Worm (Caenorhabditis elegans) whole organism, young adult: ENCODE measurements around the gene R144.11.

Source experiments
- B0035.1 ChIP-seq: sonication (generic microtip); optimal IDR thresholded peaks from 2 replicates; lab custom pipeline; 2016; ENCODE audit warnings: missing genetic modification characterization, mild to moderate bottlenecking, missing compliant biosample characterization, missing genotype, missing genetic modification reagents
- B0261.1 ChIP-seq: sonication (generic microtip); optimal IDR thresholded peaks from 2 replicates; lab custom pipeline; 2016; ENCODE audit warnings: mild to moderate bottlenecking, missing genetic modification characterization, moderate library complexity, missing compliant biosample characterization
- F23B12.7 ChIP-seq: sonication (generic microtip); optimal IDR thresholded peaks from 2 replicates; lab custom pipeline; 2017; ENCODE audit warnings: missing genetic modification characterization, mild to moderate bottlenecking, missing compliant biosample characterization, antibody characterized with exemption, moderate library complexity; ENCODE audit not compliant: insufficient read depth
- F39B2.1 ChIP-seq: fragments of 200-800 bp; sonication (Bioruptor generic); IDR thresholded peaks from 2 replicates; pipeline ENCODE4 v1.3.6; 2022; ENCODE audit warnings: missing genetic modification reagents, missing genetic modification characterization, missing compliant biosample characterization
- F49E8.2 ChIP-seq: sonication (generic microtip); optimal IDR thresholded peaks from 3 replicates; lab custom pipeline; 2017; ENCODE audit warnings: missing genetic modification characterization, mild to moderate bottlenecking, missing compliant biosample characterization, antibody characterized with exemption, moderate library complexity; ENCODE audit not compliant: insufficient read depth
- F52B5.7 ChIP-seq: sonication (generic microtip); optimal IDR thresholded peaks from 2 replicates; lab custom pipeline; 2016; ENCODE audit warnings: mild to moderate bottlenecking, missing genetic modification characterization, missing compliant biosample characterization
- Y53G8AR.9 ChIP-seq: fragments of 200-800 bp; sonication (Bioruptor generic); conservative IDR thresholded peaks from 2 replicates; pipeline ENCODE4 v1.3.6; 2022; ENCODE audit warnings: missing genetic modification reagents, missing genetic modification characterization, missing compliant biosample characterization
- Y56A3A.18 ChIP-seq: fragments of 200-800 bp; sonication (Bioruptor generic); IDR thresholded peaks from 2 replicates; pipeline ENCODE4 v1.3.6; 2022; ENCODE audit warnings: missing genetic modification reagents, missing genetic modification characterization, missing compliant biosample characterization
- Y67H2A.10 ChIP-seq: fragments of 200-800 bp; sonication (Bioruptor generic); conservative IDR thresholded peaks from 2 replicates; pipeline ENCODE4 v1.3.6; 2022; ENCODE audit warnings: missing genetic modification reagents, missing genetic modification characterization, missing compliant biosample characterization
- Y79H2A.3 ChIP-seq: fragments of 200-800 bp; sonication (Bioruptor generic); conservative IDR thresholded peaks from 2 replicates; pipeline ENCODE4 v1.3.6; 2022; ENCODE audit warnings: missing genetic modification reagents, missing genetic modification characterization, missing compliant biosample characterization
- ZK185.1 ChIP-seq: sonication (generic microtip); optimal IDR thresholded peaks from 2 replicates; lab custom pipeline; 2016; ENCODE audit warnings: mild to moderate bottlenecking, missing genetic modification characterization, missing compliant biosample characterization; ENCODE audit not compliant: poor library complexity, severe bottlenecking
- athp-1 ChIP-seq: sonication (generic microtip); optimal IDR thresholded peaks from 2 replicates; lab custom pipeline; 2017; ENCODE audit warnings: mild to moderate bottlenecking, missing genetic modification characterization, missing compliant biosample characterization
- attf-6 ChIP-seq: fragments of 200-800 bp; sonication (Bioruptor generic); IDR thresholded peaks from 2 replicates; pipeline ENCODE4 v1.3.6; 2022; ENCODE audit warnings: missing genetic modification reagents, missing genetic modification characterization, missing compliant biosample characterization
- bed-1 ChIP-seq: fragments of 200-800 bp; sonication (Bioruptor generic); IDR thresholded peaks from 2 replicates; pipeline ENCODE4 v1.3.6; 2022; ENCODE audit warnings: missing genetic modification reagents, missing genetic modification characterization, missing compliant biosample characterization
- ceh-40 ChIP-seq: fragments of 200-800 bp; sonication (Bioruptor generic); IDR thresholded peaks from 2 replicates; pipeline ENCODE4 v1.3.6; 2022; ENCODE audit warnings: missing genetic modification characterization, missing compliant biosample characterization
- ceh-58 ChIP-seq: fragments of 200-800 bp; sonication (Bioruptor generic); IDR thresholded peaks from 2 replicates; pipeline ENCODE4 v1.3.6; 2022; ENCODE audit warnings: missing genetic modification characterization, missing compliant biosample characterization
- ceh-79 ChIP-seq: sonication (generic microtip); optimal IDR thresholded peaks from 2 replicates; lab custom pipeline; 2017; ENCODE audit warnings: mild to moderate bottlenecking, missing genetic modification characterization, missing compliant biosample characterization
- chd-7 ChIP-seq: sonication (generic microtip); optimal IDR thresholded peaks from 2 replicates; lab custom pipeline; 2016; ENCODE audit warnings: mild to moderate bottlenecking, missing genetic modification characterization, moderate library complexity, missing compliant biosample characterization
- egl-18 ChIP-seq: fragments of 200-800 bp; sonication (Bioruptor generic); IDR thresholded peaks from 2 replicates; pipeline ENCODE4 v1.3.6; 2022; ENCODE audit warnings: missing genetic modification reagents, missing genetic modification characterization, missing compliant biosample characterization
- egrh-3 ChIP-seq: fragments of 200-800 bp; sonication (Bioruptor generic); IDR thresholded peaks from 2 replicates; pipeline ENCODE4 v1.3.6; 2022; ENCODE audit warnings: missing genetic modification reagents, missing genetic modification characterization, missing compliant biosample characterization
- fkh-3 ChIP-seq: sonication (generic microtip); optimal IDR thresholded peaks from 2 replicates; lab custom pipeline; 2016; ENCODE audit warnings: mild to moderate bottlenecking, missing genetic modification characterization, missing compliant biosample characterization
- gei-17 ChIP-seq: fragments of 200-800 bp; sonication (Bioruptor generic); optimal IDR thresholded peaks from 2 replicates; lab custom pipeline; 2018; ENCODE audit warnings: mild to moderate bottlenecking, missing genetic modification characterization, missing compliant biosample characterization
- hmg-1.2 ChIP-seq: fragments of 200-800 bp; sonication (Bioruptor generic); IDR thresholded peaks from 2 replicates; pipeline ENCODE4 v1.3.6; 2022; ENCODE audit warnings: missing genetic modification reagents, missing genetic modification characterization, missing compliant biosample characterization
- hmg-20 ChIP-seq: fragments of 200-800 bp; sonication (Bioruptor generic); IDR thresholded peaks from 2 replicates; pipeline ENCODE4 v1.3.6; 2022; ENCODE audit warnings: missing genetic modification reagents, missing genetic modification characterization, missing compliant biosample characterization
- lag-1 ChIP-seq: fragments of 200-800 bp; sonication (Bioruptor generic); IDR thresholded peaks from 2 replicates; pipeline ENCODE4 v1.3.6; 2022; ENCODE audit warnings: missing genetic modification reagents, missing genetic modification characterization, missing compliant biosample characterization
- let-526 ChIP-seq: fragments of 200-800 bp; sonication (Bioruptor generic); IDR thresholded peaks from 2 replicates; pipeline ENCODE4 v1.3.6; 2022; ENCODE audit warnings: missing genetic modification reagents, missing genetic modification characterization, missing compliant biosample characterization
- let-607 ChIP-seq, 2 experiments: fragments of 200-800 bp in 1 of 2; sonication (Bioruptor generic) in 1 of 2; sonication (generic microtip) in 1 of 2; optimal IDR thresholded peaks; 2 replicates each; lab custom pipeline; 2016 to 2018; ENCODE audit warnings: mild to moderate bottlenecking in 2 of 2, missing compliant biosample characterization in 2 of 2, missing genetic modification characterization in 2 of 2, moderate library complexity in 2 of 2, missing genotype in 1 of 2
- lin-35 ChIP-seq, 3 experiments: fragments of 150-350 bp in 2 of 3; sonication (generic microtip) in 1 of 3; optimal IDR thresholded peaks; 2 replicates each; lab custom pipeline; 2014 to 2018; ENCODE audit warnings: missing biosample characterization in 3 of 3, missing genetic modification characterization in 3 of 3, missing genetic modification reagents in 3 of 3
- lin-54 ChIP-seq: fragments of 200-800 bp; sonication (Bioruptor generic); optimal IDR thresholded peaks from 2 replicates; lab custom pipeline; 2018; ENCODE audit warnings: mild to moderate bottlenecking, missing genetic modification characterization, missing compliant biosample characterization
- lir-1 ChIP-seq: fragments of 200-800 bp; sonication (Bioruptor generic); conservative IDR thresholded peaks from 2 replicates; pipeline ENCODE4 v1.3.6; 2022; ENCODE audit warnings: missing genetic modification reagents, missing genetic modification characterization, missing compliant biosample characterization
- lsy-27 ChIP-seq: sonication (generic microtip); optimal IDR thresholded peaks from 2 replicates; lab custom pipeline; 2017; ENCODE audit warnings: missing genetic modification characterization, mild to moderate bottlenecking, missing compliant biosample characterization, antibody characterized with exemption, missing genotype, borderline replicate concordance; ENCODE audit not compliant: insufficient read depth
- madf-10 ChIP-seq: sonication (generic microtip); optimal IDR thresholded peaks from 2 replicates; lab custom pipeline; 2016; ENCODE audit warnings: mild to moderate bottlenecking, missing genetic modification characterization, missing compliant biosample characterization
- madf-8 ChIP-seq: fragments of 200-800 bp; sonication (Bioruptor generic); conservative IDR thresholded peaks from 2 replicates; pipeline ENCODE4 v1.3.6; 2022; ENCODE audit warnings: missing genetic modification reagents, missing genetic modification characterization, missing compliant biosample characterization
- mcd-1 ChIP-seq: fragments of 200-800 bp; sonication (Bioruptor generic); IDR thresholded peaks from 2 replicates; pipeline ENCODE4 v1.3.6; 2022; ENCODE audit warnings: missing genetic modification reagents, missing genetic modification characterization, missing compliant biosample characterization
- nfya-1 ChIP-seq: sonication (generic microtip); optimal IDR thresholded peaks from 2 replicates; lab custom pipeline; 2017; ENCODE audit warnings: antibody characterized with exemption, missing compliant biosample characterization, missing genetic modification characterization, borderline replicate concordance; ENCODE audit not compliant: insufficient read depth
- nhr-179 ChIP-seq: sonication (generic microtip); optimal IDR thresholded peaks from 2 replicates; lab custom pipeline; 2016; ENCODE audit warnings: mild to moderate bottlenecking, missing genetic modification characterization, missing compliant biosample characterization
- nhr-90 ChIP-seq: sonication (generic microtip); optimal IDR thresholded peaks from 2 replicates; lab custom pipeline; 2016; ENCODE audit warnings: missing genotype, mild to moderate bottlenecking, missing genetic modification characterization, missing compliant biosample characterization
- pbrm-1 ChIP-seq: fragments of 200-800 bp; sonication (Bioruptor generic); IDR thresholded peaks from 2 replicates; pipeline ENCODE4 v1.3.6; 2022; ENCODE audit warnings: missing genetic modification reagents, missing genetic modification characterization, missing compliant biosample characterization
- rcor-1 ChIP-seq: fragments of 200-800 bp; sonication (Bioruptor generic); IDR thresholded peaks from 2 replicates; pipeline ENCODE4 v1.3.6; 2022; ENCODE audit warnings: missing genetic modification reagents, missing genetic modification characterization, missing compliant biosample characterization
- rpc-1 ChIP-seq, 2 experiments: fragments of 150-350 bp in 1 of 2; sonication (generic microtip) in 1 of 2; optimal IDR thresholded peaks; 2 replicates each; lab custom pipeline; 2014 to 2018; ENCODE audit warnings: missing biosample characterization in 1 of 2, missing genetic modification characterization in 1 of 2, missing genetic modification reagents in 1 of 2, missing genotype in 1 of 2
- snpc-3.4 ChIP-seq: sonication (generic microtip); optimal IDR thresholded peaks from 2 replicates; lab custom pipeline; 2017; ENCODE audit warnings: missing genetic modification characterization, mild to moderate bottlenecking, missing compliant biosample characterization, antibody characterized with exemption, moderate library complexity, missing genotype, missing genetic modification reagents
- somi-1 ChIP-seq: fragments of 200-800 bp; sonication (Bioruptor generic); optimal IDR thresholded peaks from 2 replicates; lab custom pipeline; 2018; ENCODE audit warnings: mild to moderate bottlenecking, missing genetic modification characterization, missing compliant biosample characterization
- tbp1 ChIP-seq: fragments of 200-800 bp; sonication (Bioruptor generic); optimal IDR thresholded peaks from 2 replicates; lab custom pipeline; 2018; ENCODE audit warnings: mild to moderate bottlenecking, missing genetic modification characterization, missing compliant biosample characterization
- unc-62 ChIP-seq: fragments of 150-350 bp; optimal IDR thresholded peaks from 2 replicates; lab custom pipeline; 2014; ENCODE audit warnings: missing biosample characterization, missing genetic modification reagents, missing genetic modification characterization
- ztf-18 ChIP-seq: sonication (generic microtip); optimal IDR thresholded peaks from 2 replicates; lab custom pipeline; 2016; ENCODE audit warnings: missing genotype, mild to moderate bottlenecking, missing genetic modification characterization, missing compliant biosample characterization
- ztf-25 ChIP-seq: fragments of 200-800 bp; sonication (Bioruptor generic); IDR thresholded peaks from 2 replicates; pipeline ENCODE4 v1.3.6; 2022; ENCODE audit warnings: missing genetic modification reagents, missing genetic modification characterization, missing compliant biosample characterization
- ztf-3 ChIP-seq: fragments of 200-800 bp; sonication (Bioruptor generic); optimal IDR thresholded peaks from 2 replicates; lab custom pipeline; 2018; ENCODE audit warnings: mild to moderate bottlenecking, missing genetic modification characterization, missing compliant biosample characterization

The R144.11 gene

DNA sequence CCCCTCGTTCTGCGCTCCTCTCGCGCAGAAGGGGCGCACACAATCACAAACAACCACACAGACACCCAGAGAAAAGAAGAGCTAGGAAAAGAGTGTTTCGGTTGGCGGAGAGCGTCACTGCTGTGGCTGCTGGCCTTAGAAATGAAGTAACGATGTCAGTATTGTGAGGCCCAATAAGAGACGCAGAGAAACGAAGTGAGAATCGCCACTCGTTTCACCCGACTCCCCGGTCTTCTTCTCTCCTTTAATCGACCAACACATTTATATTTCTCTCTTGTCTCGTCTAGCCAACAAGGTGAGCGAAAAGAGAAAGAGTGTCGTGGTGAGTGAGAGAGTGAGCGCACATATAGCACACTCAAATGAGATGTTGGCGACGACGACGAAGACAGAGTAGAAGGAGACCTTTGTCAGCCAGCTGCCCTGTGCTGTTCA is 5.3 kb upstream of the R144.11 start (continued):
- TF ChIP-seq lsy-27 (tag; lab: Kevin White, UChicago) (no peak), ztf-18 (tag; lab: Kevin White, UChicago) (peak; percentile 84), rcor-1 (GFP tag; lab: Robert Waterston, UW) (peak; percentile 46; the same call in 1 of the 2 replicates), ztf-3 (GFP tag; lab: Kevin White, UChicago) (no peak), pbrm-1 (GFP tag; lab: Robert Waterston, UW) (peak; percentile 55; the same call in 1 of the 2 replicates), F23B12.7 (peak; percentile 78), let-607 (tag; optimal IDR thresholded peaks at IDR 0.05; lab: Kevin White, UChicago) (peak; percentile 60 to 66), B0261.1 (no peak), nhr-90 (peak; percentile 19), egrh-3 (peak; percentile 48), F39B2.1 (GFP tag; lab: Robert Waterston, UW) (no peak), athp-1 (tag; lab: Kevin White, UChicago) (peak; percentile 30), unc-62 (GFP tag; lab: Kevin White, UChicago) (no peak), lin-35 (GFP tag; optimal IDR thresholded peaks at IDR 0.05; lab: Kevin White, UChicago) (peak in 1 of 3 experiments; percentile 73), Y79H2A.3 (GFP tag; lab: Robert Waterston, UW) (no peak), nfya-1 (tag; lab: Kevin White, UChicago) (no peak), B0035.1 (tag; lab: Kevin White, UChicago) (peak; percentile 24), madf-8 (GFP tag; lab: Robert Waterston, UW) (no peak), lin-54 (GFP tag; lab: Kevin White, UChicago) (peak; percentile 27), lag-1 (no peak), Y56A3A.18 (GFP tag; lab: Robert Waterston, UW) (peak; percentile 52; the same call in 1 of the 2 replicates), attf-6 (no peak), hmg-1.2 (GFP tag; lab: Robert Waterston, UW) (peak; percentile 88), ztf-25 (GFP tag; lab: Robert Waterston, UW) (no peak), bed-1 (no peak), madf-10 (peak; percentile 73), tbp1 (peak; percentile 55), gei-17 (GFP tag; lab: Kevin White, UChicago) (peak; percentile 58), lir-1 (peak; percentile 72), F52B5.7 (tag; lab: Kevin White, UChicago) (no peak), fkh-3 (tag; lab: Kevin White, UChicago) (no peak), rpc-1 (optimal IDR thresholded peaks at IDR 0.05; lab: Kevin White, UChicago) (no peak), rpc-1 (tag; optimal IDR thresholded peaks at IDR 0.05; lab: Kevin White, UChicago) (no peak), ceh-79 (no peak), ceh-40 (0 out of 2 replicates have a peak, but pooled peaks have one; percentile 48), ZK185.1 (tag; lab: Kevin White, UChicago) (peak; percentile 86), Y67H2A.10 (GFP tag; lab: Robert Waterston, UW) (0 out of 2 replicates have a peak, but pooled peaks have one; percentile 30), snpc-3.4 (tag; lab: Kevin White, UChicago) (no peak), nhr-179 (no peak), mcd-1 (peak; percentile 62), F49E8.2 (tag; lab: Kevin White, UChicago) (no peak), Y53G8AR.9 (no peak), somi-1 (GFP tag; lab: Kevin White, UChicago) (peak; percentile 59), egl-18 (GFP tag; lab: Robert Waterston, UW) (no peak), ceh-58 (GFP tag; lab: Robert Waterston, UW) (no peak), chd-7 (peak; percentile 53), hmg-20 (GFP tag; lab: Robert Waterston, UW) (no peak), let-526 (GFP tag; lab: Robert Waterston, UW) (0 out of 2 replicates have a peak, but pooled peaks have one; percentile 49)
